Worm (Caenorhabditis elegans): ENCODE results near the gene F35A5.5.

- TF ChIP-seq cog-1 (tag; optimal IDR thresholded peaks at IDR 0.05) (no peak), ztf-29 (GFP tag; IDR thresholded peaks at IDR 0.05) (no peak), flt-1 (GFP tag; IDR thresholded peaks at IDR 0.05) (no peak), T22C8.4 (GFP tag; IDR thresholded peaks at IDR 0.05) (no peak), tab-1 (GFP tag; IDR thresholded peaks at IDR 0.05) (no peak), med-1 (GFP tag; optimal IDR thresholded peaks at IDR 0.05; ENCODE audit: insufficient read depth) (no peak), ref-1 (GFP tag; conservative IDR thresholded peaks at IDR 0.05) (no peak)
Measured at ce11 chrX:3820666-3821065, 25.1 kb upstream of the F35A5.5 start.
